Fruit fly (Drosophila melanogaster) whole organism, adult: ENCODE data around the gene chic.

Experiments
- CG11617 ChIP-seq: fragments of 200-800 bp; sonication (Bioruptor generic); optimal IDR thresholded peaks from 2 replicates; lab custom pipeline; 2017; ENCODE audit warnings: mild to moderate bottlenecking, missing biosample characterization, missing genetic modification reagents, missing genetic modification characterization
- CG12768 ChIP-seq: fragments of 200-800 bp; sonication (Bioruptor generic); optimal IDR thresholded peaks from 2 replicates; lab custom pipeline; 2017; ENCODE audit warnings: missing biosample characterization, missing genetic modification characterization, mild to moderate bottlenecking, moderate library complexity, missing genetic modification reagents
- CG14711 ChIP-seq: fragments of 200-800 bp; sonication (Bioruptor generic); optimal IDR thresholded peaks from 2 replicates; lab custom pipeline; 2018; ENCODE audit warnings: missing biosample characterization, mild to moderate bottlenecking, missing genetic modification characterization, moderate library complexity
- CG1620 ChIP-seq: fragments of 200-800 bp; sonication (Bioruptor generic); optimal IDR thresholded peaks from 2 replicates; lab custom pipeline; 2016; ENCODE audit warnings: missing biosample characterization, missing genetic modification characterization
- CG33017 ChIP-seq: fragments of 200-800 bp; sonication (Bioruptor generic); optimal IDR thresholded peaks from 2 replicates; lab custom pipeline; 2018; ENCODE audit warnings: missing biosample characterization, mild to moderate bottlenecking, missing genetic modification characterization, moderate library complexity
- CG5204 ChIP-seq: fragments of 200-800 bp; sonication (Bioruptor generic); optimal IDR thresholded peaks from 2 replicates; lab custom pipeline; 2016; ENCODE audit warnings: missing biosample characterization, missing genetic modification characterization
- CG7045 ChIP-seq: fragments of 200-800 bp; sonication (Bioruptor generic); optimal IDR thresholded peaks from 2 replicates; lab custom pipeline; 2017; ENCODE audit warnings: missing biosample characterization, mild to moderate bottlenecking, missing genetic modification characterization
- CG7101 ChIP-seq: fragments of 200-800 bp; sonication (Bioruptor generic); optimal IDR thresholded peaks from 2 replicates; lab custom pipeline; 2018; ENCODE audit warnings: missing biosample characterization, mild to moderate bottlenecking, missing genetic modification characterization, moderate library complexity
- Clk ChIP-seq: fragments of 200-800 bp; sonication (Bioruptor generic); optimal IDR thresholded peaks from 2 replicates; lab custom pipeline; 2017; ENCODE audit warnings: missing biosample characterization, missing genetic modification characterization
- Crg-1 ChIP-seq: fragments of 200-800 bp; sonication (Bioruptor generic); optimal IDR thresholded peaks from 2 replicates; lab custom pipeline; 2016; ENCODE audit warnings: missing biosample characterization, missing genetic modification characterization
- Hr96 ChIP-seq: fragments of 200-800 bp; sonication (Bioruptor generic); optimal IDR thresholded peaks from 2 replicates; lab custom pipeline; 2016; ENCODE audit warnings: missing biosample characterization, missing genetic modification characterization
- Mnt ChIP-seq: fragments of 200-800 bp; sonication (Bioruptor generic); optimal IDR thresholded peaks from 2 replicates; lab custom pipeline; 2016; ENCODE audit warnings: missing biosample characterization, mild to moderate bottlenecking, missing genetic modification characterization
- bab1 ChIP-seq: fragments of 200-800 bp; sonication (Bioruptor generic); optimal IDR thresholded peaks from 3 replicates; lab custom pipeline; 2019; ENCODE audit warnings: missing biosample characterization, mild to moderate bottlenecking, missing genetic modification characterization, moderate library complexity
- cic ChIP-seq: fragments of 200-800 bp; sonication (Bioruptor generic); optimal IDR thresholded peaks from 2 replicates; lab custom pipeline; 2017; ENCODE audit warnings: missing biosample characterization, mild to moderate bottlenecking, missing genetic modification characterization, moderate library complexity
- cnc ChIP-seq, 2 experiments: fragments of >200 bp; optimal IDR thresholded peaks; 2 replicates each; lab custom pipeline; 2017
- kay ChIP-seq: fragments of 200-800 bp; sonication (Bioruptor generic); peaks from one replicate; lab custom pipeline; 2016; ENCODE audit warnings: missing biosample characterization, missing genetic modification characterization, borderline replicate concordance
- ovo ChIP-seq: fragments of 200-800 bp; sonication (Bioruptor generic); optimal IDR thresholded peaks from 2 replicates; lab custom pipeline; 2016; ENCODE audit warnings: missing biosample characterization, missing genetic modification characterization
- pad ChIP-seq: fragments of 200-800 bp; sonication (Bioruptor generic); optimal IDR thresholded peaks from 3 replicates; lab custom pipeline; 2017; ENCODE audit warnings: missing biosample characterization, missing genetic modification characterization, mild to moderate bottlenecking, moderate library complexity, missing genetic modification reagents
- tj ChIP-seq: fragments of 200-800 bp; sonication (Bioruptor generic); optimal IDR thresholded peaks from 3 replicates; lab custom pipeline; 2017; ENCODE audit warnings: missing biosample characterization, mild to moderate bottlenecking, missing genetic modification characterization, moderate library complexity
- toe ChIP-seq: fragments of 200-800 bp; sonication (Bioruptor generic); optimal IDR thresholded peaks from 2 replicates; lab custom pipeline; 2016; ENCODE audit warnings: missing biosample characterization, missing genetic modification characterization

chic gene

DNA sequence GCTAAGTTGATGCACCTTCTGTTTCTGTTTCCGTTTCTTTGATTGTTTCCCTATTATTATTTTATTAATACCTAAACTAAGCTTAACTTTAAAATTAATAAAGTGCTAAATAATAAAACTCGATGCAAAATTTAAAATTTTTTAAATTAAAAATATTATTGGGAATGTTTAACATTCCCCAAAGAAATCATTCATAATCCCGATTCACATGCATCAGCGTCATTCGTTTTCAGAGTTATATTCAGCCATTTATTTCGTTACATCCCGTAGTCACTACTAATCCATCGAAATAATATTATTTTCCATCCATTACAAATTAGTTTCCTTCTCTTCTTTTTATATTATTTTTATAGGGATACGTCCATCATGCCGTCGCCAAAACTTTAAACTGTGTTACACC, 33.3 kb downstream of the chic start:
- TF ChIP-seq CG7101 (tag; lab: Kevin White, UChicago) (no peak), kay (peak; percentile 96)

- TF ChIP-seq CG1620 (GFP tag; lab: Kevin White, UChicago) (no peak), cnc (optimal IDR thresholded peaks at IDR 0.05; lab: Kevin White, UChicago) (no peak), Clk (GFP tag; lab: Kevin White, UChicago) (no peak), CG11617 (peak; percentile 4), toe (GFP tag; lab: Kevin White, UChicago) (no peak), bab1 (GFP tag; lab: Kevin White, UChicago) (peak; percentile 8), cic (peak; percentile 68), CG5204 (no peak), CG33017 (tag; lab: Kevin White, UChicago) (peak; percentile 43), pad (GFP tag; lab: Kevin White, UChicago) (no peak), Mnt (GFP tag; lab: Kevin White, UChicago) (no peak), CG7101 (tag; lab: Kevin White, UChicago) (peak; percentile 35), CG14711 (peak; percentile 20), ovo (GFP tag; lab: Kevin White, UChicago) (peak; percentile 41), tj (no peak), CG12768 (peak; percentile 12), CG7045 (peak; percentile 15), Hr96 (no peak), Crg-1 (GFP tag; lab: Kevin White, UChicago) (peak; percentile 52), kay (peak; percentile 65)
Measured at dm6 chr2L:5946728-5947127, 34.1 kb downstream of the chic start.

DNA sequence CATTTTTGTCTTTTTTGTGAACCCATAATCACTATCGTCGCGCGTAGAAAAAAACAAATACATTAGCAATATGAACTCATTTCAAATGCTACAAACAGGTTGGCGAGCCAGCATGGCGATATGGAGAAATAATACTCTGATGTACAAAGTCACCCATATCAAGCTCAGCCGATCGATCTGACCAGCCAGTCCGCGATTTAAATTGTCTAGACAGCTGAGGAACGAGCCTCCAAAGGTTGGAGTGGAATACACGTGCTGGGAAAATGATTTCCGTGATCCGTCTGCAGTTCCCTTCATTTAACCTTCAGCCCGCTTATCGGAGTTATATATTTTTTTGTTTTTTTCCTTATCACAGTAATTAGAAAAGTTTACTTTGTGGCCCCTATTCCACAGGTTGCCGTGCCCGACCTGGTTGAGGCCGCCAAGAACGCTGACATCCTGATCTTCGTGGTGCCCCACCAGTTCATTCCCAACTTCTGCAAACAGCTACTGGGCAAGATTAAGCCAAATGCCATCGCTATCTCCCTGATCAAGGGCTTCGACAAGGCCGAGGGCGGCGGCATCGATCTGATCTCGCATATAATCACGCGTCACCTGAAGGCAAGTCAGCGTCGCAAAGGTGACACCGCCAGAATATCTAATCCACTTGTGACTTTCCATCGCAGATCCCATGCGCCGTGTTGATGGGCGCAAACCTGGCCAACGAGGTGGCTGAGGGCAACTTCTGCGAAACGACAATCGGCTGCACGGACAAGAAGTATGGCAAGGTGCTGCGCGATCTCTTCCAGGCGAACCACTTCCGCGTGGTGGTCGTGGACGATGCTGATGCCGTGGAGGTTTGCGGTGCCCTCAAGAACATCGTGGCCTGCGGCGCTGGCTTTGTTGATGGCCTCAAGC, 34.9 kb downstream of the chic start:
- TF ChIP-seq CG11617: no peak
- TF ChIP-seq CG7045: no peak
- TF ChIP-seq Hr96: no peak
- TF ChIP-seq CG33017 (tag; lab: Kevin White, UChicago): no peak
- TF ChIP-seq CG12768: no peak
- TF ChIP-seq tj: no peak
- TF ChIP-seq cnc (optimal IDR thresholded peaks at IDR 0.05; lab: Kevin White, UChicago): no peak
- peak; percentile 97 for TF ChIP-seq kay
- TF ChIP-seq Mnt (GFP tag; lab: Kevin White, UChicago): peak; percentile 33
- no peak for TF ChIP-seq CG1620 (GFP tag; lab: Kevin White, UChicago)
- no peak for TF ChIP-seq Crg-1 (GFP tag; lab: Kevin White, UChicago)
- no peak for TF ChIP-seq CG14711
- TF ChIP-seq ovo (GFP tag; lab: Kevin White, UChicago): no peak
- peak; percentile 12 for TF ChIP-seq bab1 (GFP tag; lab: Kevin White, UChicago)
- peak; percentile 61 for TF ChIP-seq cic

dm6 chr2L:5944305-5945282, 36.2 kb downstream of the chic start:
- TF ChIP-seq Clk (GFP tag; lab: Kevin White, UChicago): no peak
- no peak for TF ChIP-seq CG14711
- no peak for TF ChIP-seq CG7101 (tag; lab: Kevin White, UChicago)
- no peak for TF ChIP-seq CG12768
- TF ChIP-seq cnc (optimal IDR thresholded peaks at IDR 0.05; lab: Kevin White, UChicago): no peak
- TF ChIP-seq Mnt (GFP tag; lab: Kevin White, UChicago): peak; percentile 40
- no peak for TF ChIP-seq CG1620 (GFP tag; lab: Kevin White, UChicago)
- TF ChIP-seq pad (GFP tag; lab: Kevin White, UChicago): no peak
- peak; percentile 3 for TF ChIP-seq CG7045
- TF ChIP-seq ovo (GFP tag; lab: Kevin White, UChicago): no peak
- peak; percentile 58 for TF ChIP-seq Hr96
- TF ChIP-seq bab1 (GFP tag; lab: Kevin White, UChicago): peak; percentile 12
- no peak for TF ChIP-seq CG11617
- peak; percentile 79 for TF ChIP-seq cic
- TF ChIP-seq Crg-1 (GFP tag; lab: Kevin White, UChicago): no peak
- TF ChIP-seq CG33017 (tag; lab: Kevin White, UChicago): no peak

dm6 chr2L:5943229-5944078, 37.4 kb downstream of the chic start, which contains the start of the genes Sfp26Ad and Gpdh1:
Gene Sfp26Ad, minus strand, starts transcription at chr2L:5943304.
Gene Gpdh1, plus strand, starts transcription at chr2L:5943643.
- TF ChIP-seq ovo (GFP tag; lab: Kevin White, UChicago): peak; percentile 73
- peak; percentile 90 for TF ChIP-seq toe (GFP tag; lab: Kevin White, UChicago)
- peak; percentile 83 for TF ChIP-seq Hr96
- peak; percentile 67 for TF ChIP-seq CG14711
- peak; percentile 86 for TF ChIP-seq CG7045
- TF ChIP-seq kay: peak; percentile 93
- TF ChIP-seq Mnt (GFP tag; lab: Kevin White, UChicago): peak; percentile 86
- TF ChIP-seq CG11617: peak; percentile 64
- peak; percentile 89 for TF ChIP-seq CG5204
- TF ChIP-seq CG12768: peak; percentile 93
- TF ChIP-seq cnc (optimal IDR thresholded peaks at IDR 0.05; lab: Kevin White, UChicago): no peak
- TF ChIP-seq Crg-1 (GFP tag; lab: Kevin White, UChicago): peak; percentile 88
- TF ChIP-seq CG7101 (tag; lab: Kevin White, UChicago): peak; percentile 75
- TF ChIP-seq cic: peak; percentile 94
- peak; percentile 81 for TF ChIP-seq bab1 (GFP tag; lab: Kevin White, UChicago)
- TF ChIP-seq Clk (GFP tag; lab: Kevin White, UChicago): peak; percentile 74
- TF ChIP-seq CG33017 (tag; lab: Kevin White, UChicago): peak; percentile 39
- TF ChIP-seq CG1620 (GFP tag; lab: Kevin White, UChicago): peak; percentile 93
- TF ChIP-seq tj: peak; percentile 86
- TF ChIP-seq pad (GFP tag; lab: Kevin White, UChicago): peak; percentile 83
